Fruit fly (Drosophila melanogaster): ENCODE measurements around the gene CG17078.

CG17078 gene

DNA sequence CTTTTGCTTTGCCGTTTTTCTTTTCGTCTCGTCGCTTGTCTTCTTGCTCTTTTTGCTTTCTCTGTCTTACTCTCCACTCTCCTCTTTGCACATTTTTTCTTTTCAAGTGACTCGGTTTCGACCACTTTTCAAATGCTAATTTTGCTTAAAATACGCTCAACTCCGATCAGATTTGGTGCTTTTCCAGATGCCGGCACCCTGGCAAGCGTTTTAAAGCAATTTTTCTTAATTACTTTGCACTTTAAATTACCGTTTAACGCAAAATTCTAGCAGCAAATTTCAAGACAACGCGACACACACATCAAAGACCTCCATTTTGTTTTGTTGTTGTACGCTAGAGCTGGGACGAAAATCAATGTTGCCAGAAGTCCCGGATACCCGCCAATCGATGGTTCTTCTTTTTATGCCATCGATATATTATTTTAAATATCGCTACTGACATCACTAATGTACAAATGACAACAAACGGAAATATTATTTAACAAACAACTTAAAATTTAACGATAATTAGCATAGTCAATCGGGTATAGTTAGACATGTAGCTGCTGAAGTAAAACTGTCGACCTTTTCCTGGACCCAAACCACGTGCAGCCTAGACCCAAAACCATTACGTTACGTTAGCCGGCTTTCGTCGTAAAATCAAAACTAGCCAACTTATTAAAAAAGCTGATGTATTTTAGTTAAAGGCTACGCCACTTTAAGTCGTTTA is 27.4 kb downstream of the CG17078 start, which contains the start of gene kis (continued):
- TF ChIP-seq CG12391 (tag; optimal IDR thresholded peaks at IDR 0.05) (peak; percentile 64), CG4424 (GFP tag; optimal IDR thresholded peaks at IDR 0.05) (peak; percentile 20), wor (GFP tag; IDR thresholded peaks at IDR 0.05) (no peak), mirr (GFP tag; optimal IDR thresholded peaks at IDR 0.05) (no peak), Ets97D (GFP tag; optimal IDR thresholded peaks at IDR 0.05) (peak; percentile 94), CG14667 (GFP tag; IDR thresholded peaks at IDR 0.05) (no peak), Optix (GFP tag; IDR thresholded peaks at IDR 0.05) (no peak), scrt (GFP tag; optimal IDR thresholded peaks at IDR 0.05) (peak; percentile 69), Stat92E (GFP tag; optimal IDR thresholded peaks at IDR 0.05) (peak in 1 of 3 experiments; percentile 74), CG11695 (GFP tag; IDR thresholded peaks at IDR 0.05) (no peak), Dip2 (GFP tag; IDR thresholded peaks at IDR 0.05) (no peak), da (GFP tag; optimal IDR thresholded peaks at IDR 0.05) (no peak), Dp (GFP tag; optimal IDR thresholded peaks at IDR 0.05) (peak; percentile 56), Oli (tag; optimal IDR thresholded peaks at IDR 0.05) (peak; percentile 8), rib (GFP tag; IDR thresholded peaks at IDR 0.05) (no peak), CG11398 (GFP tag; optimal IDR thresholded peaks at IDR 0.05) (no peak), CG1832 (GFP tag; optimal IDR thresholded peaks at IDR 0.05) (no peak), cwo (GFP tag; optimal IDR thresholded peaks at IDR 0.05) (peak; percentile 36), PHDP (tag; optimal IDR thresholded peaks at IDR 0.05) (peak; percentile 56), Tbp (GFP tag; optimal IDR thresholded peaks at IDR 0.05) (no peak), CG16779 (GFP tag; IDR thresholded peaks at IDR 0.05) (no peak), lilli (GFP tag; optimal IDR thresholded peaks at IDR 0.05) (peak; percentile 76), ems (GFP tag; optimal IDR thresholded peaks at IDR 0.05) (no peak), NC2α (GFP tag; optimal IDR thresholded peaks at IDR 0.05) (peak; percentile 0), Abd-B (GFP tag; optimal IDR thresholded peaks at IDR 0.05) (peak; percentile 57), kay (GFP tag; optimal IDR thresholded peaks at IDR 0.05) (no peak), CG13123 (GFP tag; optimal IDR thresholded peaks at IDR 0.05) (no peak), CG17912 (GFP tag; optimal IDR thresholded peaks at IDR 0.05) (no peak), CG13296 (GFP tag; optimal IDR thresholded peaks at IDR 0.05) (peak; percentile 30), CG1647 (GFP tag; optimal IDR thresholded peaks at IDR 0.05) (peak; percentile 3), HLHmδ (GFP tag; optimal IDR thresholded peaks at IDR 0.05) (no peak), CG32772 (GFP tag; IDR thresholded peaks at IDR 0.05) (no peak), CG10321 (GFP tag; IDR thresholded peaks at IDR 0.05) (no peak), CG12659 (GFP tag; optimal IDR thresholded peaks at IDR 0.05) (peak; percentile 93), CG17359 (tag; optimal IDR thresholded peaks at IDR 0.05) (peak; percentile 45), ind (GFP tag; optimal IDR thresholded peaks at IDR 0.05) (peak; percentile 4), Dek (tag; optimal IDR thresholded peaks at IDR 0.05) (no peak), crc (GFP tag; optimal IDR thresholded peaks at IDR 0.05) (no peak), CG10959 (GFP tag; IDR thresholded peaks at IDR 0.05) (no peak), toy (GFP tag; IDR thresholded peaks at IDR 0.05) (no peak), dpn (GFP tag; optimal IDR thresholded peaks at IDR 0.05) (peak; percentile 27 to 63), D19B (GFP tag; optimal IDR thresholded peaks at IDR 0.05) (no peak), Myb (GFP tag; optimal IDR thresholded peaks at IDR 0.05) (peak; percentile 58), CG31365 (tag; optimal IDR thresholded peaks at IDR 0.05) (peak; percentile 12), BEAF-32 (GFP tag; optimal IDR thresholded peaks at IDR 0.05) (peak; percentile 98), CG43689 (GFP tag; IDR thresholded peaks at IDR 0.05) (no peak), sisA (GFP tag; IDR thresholded peaks at IDR 0.05) (no peak), row (GFP tag; IDR thresholded peaks at IDR 0.05) (peak; percentile 61), CG17328 (GFP tag; IDR thresholded peaks at IDR 0.05) (no peak), ab (GFP tag; optimal IDR thresholded peaks at IDR 0.05) (peak; percentile 11), lmd (GFP tag; IDR thresholded peaks at IDR 0.05) (no peak)
